Fruit fly (Drosophila melanogaster): ENCODE measurements around the gene KrT95D.

The KrT95D gene

dm6 chr3R:24012038-24012693, 19.5 kb downstream of the KrT95D start:
- TF ChIP-seq pad (GFP tag; optimal IDR thresholded peaks at IDR 0.05) (no peak), CG14711 (tag; optimal IDR thresholded peaks at IDR 0.05) (no peak), CG12768 (GFP tag; optimal IDR thresholded peaks at IDR 0.05) (no peak), bab1 (GFP tag; optimal IDR thresholded peaks at IDR 0.05) (no peak), cnc (optimal IDR thresholded peaks at IDR 0.05) (no peak), Crg-1 (GFP tag; optimal IDR thresholded peaks at IDR 0.05) (no peak), CG11617 (GFP tag; optimal IDR thresholded peaks at IDR 0.05) (no peak), Clk (GFP tag; optimal IDR thresholded peaks at IDR 0.05) (no peak), Mnt (GFP tag; optimal IDR thresholded peaks at IDR 0.05) (no peak), CG33017 (tag; optimal IDR thresholded peaks at IDR 0.05) (no peak), CG7101 (tag; optimal IDR thresholded peaks at IDR 0.05) (no peak), CG1620 (GFP tag; optimal IDR thresholded peaks at IDR 0.05) (no peak), CG7045 (GFP tag; optimal IDR thresholded peaks at IDR 0.05) (no peak), toe (GFP tag; optimal IDR thresholded peaks at IDR 0.05) (no peak), cic (GFP tag; optimal IDR thresholded peaks at IDR 0.05) (no peak)

- peak; percentile 1 for TF ChIP-seq CG33017 (tag; optimal IDR thresholded peaks at IDR 0.05)
- no peak for TF ChIP-seq CG7045 (GFP tag; optimal IDR thresholded peaks at IDR 0.05)
Observed at dm6 chr3R:24010637-24011214, 20.9 kb downstream of the KrT95D start.

- no peak for TF ChIP-seq CG12768 (GFP tag; optimal IDR thresholded peaks at IDR 0.05)
- TF ChIP-seq CG7101 (tag; optimal IDR thresholded peaks at IDR 0.05): no peak
- TF ChIP-seq bab1 (GFP tag; optimal IDR thresholded peaks at IDR 0.05): no peak
- TF ChIP-seq cnc (optimal IDR thresholded peaks at IDR 0.05): no peak
- no peak for TF ChIP-seq CG7045 (GFP tag; optimal IDR thresholded peaks at IDR 0.05)
- TF ChIP-seq kay (GFP tag; ENCODE audit: borderline replicate concordance): no peak
- no peak for TF ChIP-seq pad (GFP tag; optimal IDR thresholded peaks at IDR 0.05)
- no peak for TF ChIP-seq CG1620 (GFP tag; optimal IDR thresholded peaks at IDR 0.05)
- TF ChIP-seq CG33017 (tag; optimal IDR thresholded peaks at IDR 0.05): no peak
- no peak for TF ChIP-seq Crg-1 (GFP tag; optimal IDR thresholded peaks at IDR 0.05)
- TF ChIP-seq tj (GFP tag; optimal IDR thresholded peaks at IDR 0.05): no peak
- no peak for TF ChIP-seq ovo (GFP tag; optimal IDR thresholded peaks at IDR 0.05)
- TF ChIP-seq Clk (GFP tag; optimal IDR thresholded peaks at IDR 0.05): no peak
Observed at dm6 chr3R:24008887-24009286, 22.7 kb downstream of the KrT95D start.

- TF ChIP-seq kay (GFP tag; ENCODE audit: borderline replicate concordance): peak; percentile 66
- peak; percentile 5 for TF ChIP-seq Mnt (GFP tag; optimal IDR thresholded peaks at IDR 0.05)
- no peak for TF ChIP-seq Clk (GFP tag; optimal IDR thresholded peaks at IDR 0.05)
- no peak for TF ChIP-seq CG12768 (GFP tag; optimal IDR thresholded peaks at IDR 0.05)
- peak; percentile 41 for TF ChIP-seq cic (GFP tag; optimal IDR thresholded peaks at IDR 0.05)
- no peak for TF ChIP-seq CG7101 (tag; optimal IDR thresholded peaks at IDR 0.05)
Observed at dm6 chr3R:24007775-24008506, 23.7 kb downstream of the KrT95D start.

dm6 chr3R:24006449-24007159, 25.0 kb downstream of the KrT95D start:
- TF ChIP-seq toe (GFP tag; optimal IDR thresholded peaks at IDR 0.05) (peak; percentile 48), CG1620 (GFP tag; optimal IDR thresholded peaks at IDR 0.05) (no peak), kay (GFP tag; ENCODE audit: borderline replicate concordance) (no peak), Mnt (GFP tag; optimal IDR thresholded peaks at IDR 0.05) (peak; percentile 62), tj (GFP tag; optimal IDR thresholded peaks at IDR 0.05) (peak; percentile 42), cnc (optimal IDR thresholded peaks at IDR 0.05) (no peak), ovo (GFP tag; optimal IDR thresholded peaks at IDR 0.05) (no peak), CG5204 (GFP tag; optimal IDR thresholded peaks at IDR 0.05) (peak; percentile 17), CG7101 (tag; optimal IDR thresholded peaks at IDR 0.05) (peak; percentile 40), CG14711 (tag; optimal IDR thresholded peaks at IDR 0.05) (no peak), Crg-1 (GFP tag; optimal IDR thresholded peaks at IDR 0.05) (no peak), Clk (GFP tag; optimal IDR thresholded peaks at IDR 0.05) (no peak), cic (GFP tag; optimal IDR thresholded peaks at IDR 0.05) (peak; percentile 58), pad (GFP tag; optimal IDR thresholded peaks at IDR 0.05) (peak; percentile 54), bab1 (GFP tag; optimal IDR thresholded peaks at IDR 0.05) (peak; percentile 46), CG7045 (GFP tag; optimal IDR thresholded peaks at IDR 0.05) (peak; percentile 4), Hr96 (GFP tag; optimal IDR thresholded peaks at IDR 0.05) (peak; percentile 17), CG33017 (tag; optimal IDR thresholded peaks at IDR 0.05) (peak; percentile 45), CG12768 (GFP tag; optimal IDR thresholded peaks at IDR 0.05) (peak; percentile 19), CG11617 (GFP tag; optimal IDR thresholded peaks at IDR 0.05) (peak; percentile 35)

- no peak for TF ChIP-seq CG33017 (tag; optimal IDR thresholded peaks at IDR 0.05)
- TF ChIP-seq cnc (optimal IDR thresholded peaks at IDR 0.05): no peak
- TF ChIP-seq CG14711 (tag; optimal IDR thresholded peaks at IDR 0.05): no peak
- TF ChIP-seq Crg-1 (GFP tag; optimal IDR thresholded peaks at IDR 0.05): no peak
- TF ChIP-seq Mnt (GFP tag; optimal IDR thresholded peaks at IDR 0.05): no peak
- no peak for TF ChIP-seq CG1620 (GFP tag; optimal IDR thresholded peaks at IDR 0.05)
- TF ChIP-seq cic (GFP tag; optimal IDR thresholded peaks at IDR 0.05): no peak
- no peak for TF ChIP-seq CG12768 (GFP tag; optimal IDR thresholded peaks at IDR 0.05)
- TF ChIP-seq Hr96 (GFP tag; optimal IDR thresholded peaks at IDR 0.05): no peak
- TF ChIP-seq CG11617 (GFP tag; optimal IDR thresholded peaks at IDR 0.05): no peak
- TF ChIP-seq tj (GFP tag; optimal IDR thresholded peaks at IDR 0.05): no peak
- no peak for TF ChIP-seq ovo (GFP tag; optimal IDR thresholded peaks at IDR 0.05)
- TF ChIP-seq toe (GFP tag; optimal IDR thresholded peaks at IDR 0.05): no peak
Observed at dm6 chr3R:24003948-24004347, 27.7 kb downstream of the KrT95D start.
